Fruit fly (Drosophila melanogaster) whole organism, wandering third instar larva: Measurements from ENCODE around the gene CG4332.

ENCODE experiments used
- CG32264 ChIP-seq: fragments of 200-800 bp; sonication (Bioruptor generic); optimal IDR thresholded peaks from 2 replicates; lab custom pipeline; 2016; ENCODE audit warnings: missing biosample characterization, missing genetic modification characterization
- GATAd ChIP-seq: sonication (Bioruptor generic); optimal IDR thresholded peaks from 2 replicates; lab custom pipeline; 2016; ENCODE audit warnings: missing biosample characterization, missing genetic modification characterization
- ey ChIP-seq: fragments of 200-800 bp; sonication (Bioruptor generic); optimal IDR thresholded peaks from 2 replicates; lab custom pipeline; 2016; ENCODE audit warnings: missing biosample characterization, missing genetic modification characterization
- fru ChIP-seq: fragments of 200-800 bp; sonication (Bioruptor generic); optimal IDR thresholded peaks from 3 replicates; lab custom pipeline; 2016; ENCODE audit warnings: missing biosample characterization, mild to moderate bottlenecking, missing genetic modification characterization
- h ChIP-seq: fragments of 200-800 bp; sonication (Bioruptor generic); optimal IDR thresholded peaks from 3 replicates; lab custom pipeline; 2016; ENCODE audit warnings: missing biosample characterization, mild to moderate bottlenecking, missing genetic modification characterization
- rgr ChIP-seq: fragments of 200-800 bp; sonication (Bioruptor generic); optimal IDR thresholded peaks from 3 replicates; lab custom pipeline; 2016; ENCODE audit warnings: missing biosample characterization, mild to moderate bottlenecking, missing genetic modification characterization
- sage ChIP-seq: fragments of 200-800 bp; sonication (Bioruptor generic); optimal IDR thresholded peaks from 2 replicates; lab custom pipeline; 2016; ENCODE audit warnings: missing biosample characterization, mild to moderate bottlenecking, missing genetic modification characterization

dm6 chrX:13194249-13194648, 39.4 kb downstream of the CG4332 start, which contains the start of gene Coq5:
- TF ChIP-seq rgr: no peak
- no peak for TF ChIP-seq CG32264
- TF ChIP-seq sage (GFP tag; lab: Kevin White, UChicago): no peak
- no peak for TF ChIP-seq GATAd (GFP tag; lab: Kevin White, UChicago)
- TF ChIP-seq fru (GFP tag; lab: Kevin White, UChicago): no peak
- TF ChIP-seq ey: no peak
- TF ChIP-seq h: no peak
